Fruit fly (Drosophila melanogaster) whole organism, prepupa: ENCODE results near the gene Polr1E.

Experiments
- CG3032 ChIP-seq: fragments of 200-800 bp; optimal IDR thresholded peaks from 2 replicates; lab custom pipeline; 2019; ENCODE audit warnings: missing biosample characterization, mild to moderate bottlenecking, missing genetic modification characterization, moderate library complexity
- Hr39 ChIP-seq: fragments of 200-800 bp; sonication (Bioruptor generic); optimal IDR thresholded peaks from 2 replicates; lab custom pipeline; 2016; ENCODE audit warnings: missing biosample characterization, missing genetic modification characterization
- Sox14 ChIP-seq: fragments of 200-800 bp; sonication (Bioruptor generic); optimal IDR thresholded peaks from 3 replicates; lab custom pipeline; 2016; ENCODE audit warnings: missing biosample characterization, missing genetic modification characterization
- acj6 ChIP-seq: fragments of 200-800 bp; sonication (Bioruptor generic); optimal IDR thresholded peaks from 3 replicates; lab custom pipeline; 2016; ENCODE audit warnings: missing biosample characterization, missing genetic modification characterization

DNA sequence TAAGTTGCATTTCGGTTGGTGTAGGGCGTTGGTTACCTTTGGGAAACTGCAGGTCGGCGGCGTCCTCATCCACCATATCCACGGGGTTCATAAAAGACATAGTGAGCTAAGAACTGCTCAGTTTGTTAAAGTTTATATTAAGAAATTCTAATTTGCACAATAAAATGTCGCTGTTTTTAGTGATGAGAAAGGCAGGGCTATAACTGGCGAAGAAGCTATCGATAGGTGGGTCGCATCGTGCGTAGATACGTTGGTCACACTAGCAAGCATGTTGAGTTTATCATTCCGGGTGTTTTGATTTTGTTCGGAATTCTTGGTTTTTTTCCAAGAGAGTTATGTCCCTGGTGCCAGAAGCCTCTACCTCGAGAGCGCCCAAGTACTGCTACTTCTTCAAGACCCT lies 46.2 kb downstream of the Polr1E start, which contains the start of the genes Ada2a, Polr2D, Tgs1 and moi:
- TF ChIP-seq Sox14 (no peak), CG3032 (no peak), acj6 (no peak), Hr39 (GFP tag; lab: Kevin White, UChicago) (no peak)
